Worm (Caenorhabditis elegans) whole organism, mixed stage, embryonic: Measurements from ENCODE around the gene cyp-29A4.

Experiments
- M03D4.4 ChIP-seq: sonication (generic microtip); optimal IDR thresholded peaks from 2 replicates; lab custom pipeline; 2017; ENCODE audit warnings: mild to moderate bottlenecking, missing genetic modification characterization, missing compliant biosample characterization
- ceh-39 ChIP-seq: fragments of 150-350 bp; optimal IDR thresholded peaks from 2 replicates; lab custom pipeline; 2014; ENCODE audit warnings: missing biosample characterization, missing genetic modification characterization
- flh-1 ChIP-seq: fragments of 200-800 bp; sonication (Bioruptor generic); optimal IDR thresholded peaks from 2 replicates; lab custom pipeline; 2018; ENCODE audit warnings: mild to moderate bottlenecking, missing genetic modification characterization, moderate library complexity, missing compliant biosample characterization
- lin-13 ChIP-seq: fragments of 150-350 bp; optimal IDR thresholded peaks from 2 replicates; lab custom pipeline; 2014; ENCODE audit warnings: missing biosample characterization, missing genetic modification characterization
- lin-32 ChIP-seq: fragments of 200-800 bp; sonication (Bioruptor generic); optimal IDR thresholded peaks from 2 replicates; lab custom pipeline; 2018; ENCODE audit warnings: mild to moderate bottlenecking, missing genetic modification characterization, missing compliant biosample characterization
- lsy-2 ChIP-seq: fragments of 150-350 bp; optimal IDR thresholded peaks from 2 replicates; lab custom pipeline; 2014; ENCODE audit warnings: missing biosample characterization, missing genetic modification characterization
- mab-5 ChIP-seq: fragments of 150-350 bp; optimal IDR thresholded peaks from 2 replicates; lab custom pipeline; 2014; ENCODE audit warnings: missing biosample characterization, missing genetic modification characterization
- nhr-76 ChIP-seq: sonication (generic microtip); optimal IDR thresholded peaks from 2 replicates; lab custom pipeline; 2017; ENCODE audit warnings: missing biosample characterization, missing genetic modification characterization
- pha-4 ChIP-seq: fragments of 150-350 bp; optimal IDR thresholded peaks from 2 replicates; lab custom pipeline; 2018; ENCODE audit warnings: missing biosample characterization, missing genetic modification reagents, missing genetic modification characterization
- unc-39 ChIP-seq: fragments of 150-350 bp; optimal IDR thresholded peaks from 2 replicates; lab custom pipeline; 2014; ENCODE audit warnings: missing biosample characterization, missing genetic modification characterization
- unc-62 ChIP-seq: fragments of 150-350 bp; optimal IDR thresholded peaks from 2 replicates; lab custom pipeline; 2014; ENCODE audit warnings: missing biosample characterization, missing genetic modification reagents, missing genetic modification characterization
- ztf-11 ChIP-seq: fragments of 150-350 bp; optimal IDR thresholded peaks from 2 replicates; lab custom pipeline; 2014; ENCODE audit warnings: missing biosample characterization, missing genetic modification characterization

DNA sequence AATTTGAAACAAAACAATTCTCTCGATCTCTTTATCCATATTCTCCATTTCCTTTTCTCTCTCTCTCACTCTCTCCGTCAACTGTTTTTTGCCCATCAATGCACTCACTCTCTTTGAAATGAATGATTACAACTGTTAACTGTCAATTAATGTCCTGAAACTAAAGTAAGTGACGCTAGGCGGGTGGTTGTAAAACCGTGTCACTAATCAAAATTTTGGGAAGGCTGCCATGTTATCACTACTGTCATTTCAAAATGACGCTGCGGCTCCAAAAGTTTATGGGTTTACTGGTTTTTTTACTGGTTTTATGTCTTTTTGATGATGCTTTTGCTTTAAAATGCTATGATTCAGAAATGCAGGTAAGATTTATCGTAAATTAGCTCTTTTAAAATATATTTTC is 24.6 kb downstream of the cyp-29A4 start, which contains the start of gene ZK287.9:
- no peak for TF ChIP-seq unc-62 (GFP tag; lab: Kevin White, UChicago)
- no peak for TF ChIP-seq M03D4.4
- TF ChIP-seq lin-13: no peak
- no peak for TF ChIP-seq flh-1 (GFP tag; lab: Kevin White, UChicago)
- TF ChIP-seq mab-5 (tag; lab: Kevin White, UChicago): no peak
- TF ChIP-seq ztf-11 (tag; lab: Kevin White, UChicago): no peak
- TF ChIP-seq unc-39 (tag; lab: Kevin White, UChicago): no peak
- no peak for TF ChIP-seq pha-4
- TF ChIP-seq lsy-2 (tag; lab: Kevin White, UChicago): no peak
- no peak for TF ChIP-seq lin-32 (GFP tag; lab: Kevin White, UChicago)
- no peak for TF ChIP-seq ceh-39 (tag; lab: Kevin White, UChicago)
- TF ChIP-seq nhr-76 (tag; lab: Kevin White, UChicago): no peak
